Worm (Caenorhabditis elegans): ENCODE results near the gene srsx-38.

ce11 chrV:15810446-15810845, 3.1 kb upstream of the srsx-38 start, which contains the start of gene F54B8.1:
- TF ChIP-seq pax-1 (tag; optimal IDR thresholded peaks at IDR 0.05) (no peak), pha-4 (tag; optimal IDR thresholded peaks at IDR 0.05) (no peak)

Measured in whole organism, late embryonic.